Worm (Caenorhabditis elegans) whole organism, L1 larva: ENCODE measurements around the gene R151.1.

Experiments
- C04F5.9 ChIP-seq: sonication (generic microtip); optimal IDR thresholded peaks from 2 replicates; lab custom pipeline; 2016; ENCODE audit warnings: missing genetic modification characterization, missing compliant biosample characterization
- F16B12.6 ChIP-seq: fragments of 150-350 bp; optimal IDR thresholded peaks from 2 replicates; lab custom pipeline; 2014; ENCODE audit warnings: missing biosample characterization, missing genetic modification characterization
- alr-1 ChIP-seq: fragments of 200-800 bp; sonication (Bioruptor generic); optimal IDR thresholded peaks from 2 replicates; lab custom pipeline; 2018; ENCODE audit warnings: borderline replicate concordance, mild to moderate bottlenecking, missing genetic modification characterization, missing compliant biosample characterization
- aly-2 ChIP-seq: fragments of 150-350 bp; optimal IDR thresholded peaks from 2 replicates; lab custom pipeline; 2014; ENCODE audit warnings: missing biosample characterization, missing genetic modification characterization
- blmp-1 ChIP-seq: fragments of 150-350 bp; optimal IDR thresholded peaks from 2 replicates; lab custom pipeline; 2014; ENCODE audit warnings: missing biosample characterization, missing genetic modification characterization
- ceh-8 ChIP-seq: fragments of 200-800 bp; sonication (Bioruptor generic); optimal IDR thresholded peaks from 2 replicates; lab custom pipeline; 2018; ENCODE audit warnings: mild to moderate bottlenecking, missing genetic modification characterization, moderate library complexity, missing compliant biosample characterization
- ceh-88 ChIP-seq: fragments of 200-800 bp; sonication (Bioruptor generic); IDR thresholded peaks from 2 replicates; pipeline ENCODE4 v1.3.6; 2022; ENCODE audit warnings: missing genetic modification characterization, missing compliant biosample characterization
- dpl-1 ChIP-seq, 3 experiments: fragments of 150-350 bp in 2 of 3; sonication (generic microtip) in 1 of 3; optimal IDR thresholded peaks; 2 replicates each; lab custom pipeline; 2014 to 2017; ENCODE audit warnings: missing biosample characterization in 3 of 3, missing genetic modification characterization in 3 of 3, missing genetic modification reagents in 3 of 3
- dsc-1 ChIP-seq: sonication (generic microtip); optimal IDR thresholded peaks from 2 replicates; lab custom pipeline; 2016; ENCODE audit warnings: mild to moderate bottlenecking, missing genetic modification characterization, missing compliant biosample characterization
- efl-1 ChIP-seq, 4 experiments: fragments of 150-350 bp; optimal IDR thresholded peaks in 3 of 4; peaks in 1 of 4; 1 replicate in 1 of 4; 2 replicates in 3 of 4; lab custom pipeline; 2014; ENCODE audit warnings: missing biosample characterization in 2 of 4, missing genetic modification characterization in 2 of 4, missing genetic modification reagents in 2 of 4
- efl-3 ChIP-seq: fragments of 200-800 bp; sonication (Bioruptor generic); optimal IDR thresholded peaks from 2 replicates; lab custom pipeline; 2018; ENCODE audit warnings: mild to moderate bottlenecking, missing genetic modification characterization, missing compliant biosample characterization
- hlh-17 ChIP-seq: fragments of 200-800 bp; sonication (Bioruptor generic); optimal IDR thresholded peaks from 2 replicates; lab custom pipeline; 2018; ENCODE audit warnings: missing genetic modification characterization, mild to moderate bottlenecking, missing compliant biosample characterization, moderate library complexity, borderline replicate concordance
- lin-35 ChIP-seq, 2 experiments: fragments of 150-350 bp; optimal IDR thresholded peaks; 2 replicates each; lab custom pipeline; 2014; ENCODE audit warnings: missing biosample characterization in 2 of 2, missing genetic modification characterization in 2 of 2, missing genetic modification reagents in 2 of 2
- lin-39 ChIP-seq: fragments of 150-350 bp; optimal IDR thresholded peaks from 2 replicates; lab custom pipeline; 2014; ENCODE audit warnings: missing biosample characterization, missing genetic modification reagents, missing genetic modification characterization
- lir-3 ChIP-seq: sonication (generic microtip); optimal IDR thresholded peaks from 2 replicates; lab custom pipeline; 2016; ENCODE audit warnings: mild to moderate bottlenecking, missing genetic modification characterization, moderate library complexity, missing compliant biosample characterization; ENCODE audit not compliant: poor library complexity
- lsy-2 ChIP-seq, 2 experiments: fragments of 150-350 bp; optimal IDR thresholded peaks; 2 replicates each; lab custom pipeline; 2014; ENCODE audit warnings: missing biosample characterization in 2 of 2, missing genetic modification characterization in 2 of 2
- mdl-1 ChIP-seq, 2 experiments: fragments of 150-350 bp; optimal IDR thresholded peaks; 2 replicates each; lab custom pipeline; 2014 to 2017; ENCODE audit warnings: missing biosample characterization in 2 of 2, missing genetic modification characterization in 2 of 2, inconsistent platforms in 1 of 2
- mep-1 ChIP-seq: fragments of 150-350 bp; optimal IDR thresholded peaks from 2 replicates; lab custom pipeline; 2014; ENCODE audit warnings: missing biosample characterization, missing genetic modification characterization
- nhr-11 ChIP-seq: fragments of 150-350 bp; optimal IDR thresholded peaks from 2 replicates; lab custom pipeline; 2014; ENCODE audit warnings: missing biosample characterization, missing genetic modification characterization
- nhr-12 ChIP-seq: sonication (generic microtip); optimal IDR thresholded peaks from 2 replicates; lab custom pipeline; 2017; ENCODE audit warnings: missing biosample characterization, missing genetic modification characterization
- nhr-20 ChIP-seq: sonication (generic microtip); optimal IDR thresholded peaks from 2 replicates; lab custom pipeline; 2016; ENCODE audit warnings: mild to moderate bottlenecking, missing genetic modification characterization, missing compliant biosample characterization
- nhr-237 ChIP-seq: fragments of 150-350 bp; optimal IDR thresholded peaks from 2 replicates; lab custom pipeline; 2014; ENCODE audit warnings: missing biosample characterization, missing genetic modification characterization
- nhr-71 ChIP-seq: sonication (generic microtip); optimal IDR thresholded peaks from 2 replicates; lab custom pipeline; 2016; ENCODE audit warnings: mild to moderate bottlenecking, missing genetic modification characterization, moderate library complexity, missing compliant biosample characterization
- nhr-77 ChIP-seq: fragments of 150-350 bp; optimal IDR thresholded peaks from 2 replicates; lab custom pipeline; 2014; ENCODE audit warnings: missing biosample characterization, missing genetic modification characterization
- nhr-84 ChIP-seq: sonication (generic microtip); optimal IDR thresholded peaks from 2 replicates; lab custom pipeline; 2017; ENCODE audit warnings: missing biosample characterization, missing genetic modification characterization
- nhr-85 ChIP-seq: sonication (generic microtip); peaks from one replicate; lab custom pipeline; 2016; ENCODE audit warnings: missing genetic modification characterization, inconsistent platforms, missing compliant biosample characterization
- pqm-1 ChIP-seq: sonication (generic microtip); optimal IDR thresholded peaks from 3 replicates; lab custom pipeline; 2017; ENCODE audit warnings: missing biosample characterization, missing genetic modification characterization
- rnt-1 ChIP-seq: sonication (generic microtip); optimal IDR thresholded peaks from 2 replicates; lab custom pipeline; 2016; ENCODE audit warnings: mild to moderate bottlenecking, missing genetic modification characterization, moderate library complexity, missing compliant biosample characterization
- skn-1 ChIP-seq: fragments of 150-350 bp; optimal IDR thresholded peaks from 2 replicates; lab custom pipeline; 2014; ENCODE audit warnings: missing biosample characterization, missing genetic modification characterization
- snu-23 ChIP-seq: sonication (generic microtip); optimal IDR thresholded peaks from 2 replicates; lab custom pipeline; 2016; ENCODE audit warnings: missing genetic modification characterization, missing compliant biosample characterization
- sptf-1 ChIP-seq: fragments of 150-350 bp; optimal IDR thresholded peaks from 2 replicates; lab custom pipeline; 2014; ENCODE audit warnings: missing biosample characterization, missing genetic modification characterization
- swsn-7 ChIP-seq: sonication (generic microtip); optimal IDR thresholded peaks from 2 replicates; lab custom pipeline; 2016; ENCODE audit warnings: missing genetic modification characterization, missing compliant biosample characterization
- tbx-2 ChIP-seq: sonication (generic microtip); optimal IDR thresholded peaks from 2 replicates; lab custom pipeline; 2016; ENCODE audit warnings: missing genetic modification characterization, missing compliant biosample characterization
- unc-30 ChIP-seq: sonication (generic microtip); optimal IDR thresholded peaks from 2 replicates; lab custom pipeline; 2017; ENCODE audit warnings: missing biosample characterization, missing genetic modification characterization
- unc-86 ChIP-seq: sonication (generic microtip); optimal IDR thresholded peaks from 2 replicates; lab custom pipeline; 2016; ENCODE audit warnings: missing genetic modification characterization, missing compliant biosample characterization
- unc-98 ChIP-seq: fragments of 200-800 bp; sonication (Bioruptor generic); IDR thresholded peaks from 2 replicates; pipeline ENCODE4 v1.3.6; 2022; ENCODE audit warnings: missing genetic modification characterization, missing compliant biosample characterization
- vab-15 ChIP-seq: sonication (generic microtip); optimal IDR thresholded peaks from 2 replicates; lab custom pipeline; 2017; ENCODE audit warnings: missing genotype, mild to moderate bottlenecking, missing genetic modification characterization, missing compliant biosample characterization
- xbp-1 ChIP-seq: sonication (generic microtip); optimal IDR thresholded peaks from 2 replicates; lab custom pipeline; 2016; ENCODE audit warnings: missing genetic modification characterization, missing compliant biosample characterization
- zag-1 ChIP-seq: fragments of 150-350 bp; optimal IDR thresholded peaks from 2 replicates; lab custom pipeline; 2014; ENCODE audit warnings: missing biosample characterization, missing genetic modification characterization
- zip-4 ChIP-seq: fragments of 200-800 bp; sonication (Bioruptor generic); optimal IDR thresholded peaks from 2 replicates; lab custom pipeline; 2018; ENCODE audit warnings: mild to moderate bottlenecking, missing genetic modification characterization, moderate library complexity, missing compliant biosample characterization

The R151.1 gene

ce11 chrIII:7166664-7167567, 49.4 kb upstream of the R151.1 start (continued):
- no peak for TF ChIP-seq alr-1 (tag; lab: Kevin White, UChicago)
- TF ChIP-seq lin-39, result no peak
- no peak for TF ChIP-seq unc-30 (tag; lab: Kevin White, UChicago)
- TF ChIP-seq blmp-1 (tag; lab: Kevin White, UChicago), result no peak
- peak in 2 of 3 experiments; percentile 16 to 49 for TF ChIP-seq dpl-1 (GFP tag; optimal IDR thresholded peaks at IDR 0.05; lab: Kevin White, UChicago)
- TF ChIP-seq swsn-7 (tag; lab: Kevin White, UChicago), result peak; percentile 32
- no peak for TF ChIP-seq ceh-88 (GFP tag; lab: Robert Waterston, UW)
- peak; percentile 24 for TF ChIP-seq xbp-1
- TF ChIP-seq mep-1 (tag; lab: Kevin White, UChicago), result peak; percentile 82
- peak; percentile 30 for TF ChIP-seq rnt-1 (tag; lab: Kevin White, UChicago)
- peak; percentile 45 for TF ChIP-seq nhr-77 (tag; lab: Kevin White, UChicago)
- no peak for TF ChIP-seq vab-15 (tag; lab: Kevin White, UChicago)
- TF ChIP-seq nhr-237 (tag; lab: Kevin White, UChicago), result peak; percentile 8
- TF ChIP-seq mdl-1 (tag; optimal IDR thresholded peaks at IDR 0.05; lab: Kevin White, UChicago), result peak in 1 of 2 experiments; percentile 40
- TF ChIP-seq lin-35 (GFP tag; optimal IDR thresholded peaks at IDR 0.05; lab: Kevin White, UChicago), result peak; percentile 10 to 61
- TF ChIP-seq nhr-71 (tag; lab: Kevin White, UChicago), result peak; percentile 65
- peak; percentile 23 for TF ChIP-seq F16B12.6
- TF ChIP-seq zag-1 (tag; lab: Kevin White, UChicago), result no peak
- TF ChIP-seq tbx-2 (tag; lab: Kevin White, UChicago), result peak; percentile 36
- TF ChIP-seq snu-23 (GFP tag; lab: Kevin White, UChicago), result peak; percentile 51
- TF ChIP-seq efl-3, result no peak
- no peak for TF ChIP-seq nhr-20 (tag; lab: Kevin White, UChicago)
- TF ChIP-seq unc-98 (GFP tag; lab: Robert Waterston, UW), result no peak

ce11 chrIII:7167568-7167937, 48.8 kb upstream of the R151.1 start, which contains the start of gene acs-4:
TSS of gene acs-4 (plus strand) at chrIII:7167838.
- TF ChIP-seq pqm-1 (tag; lab: Kevin White, UChicago) (no peak), blmp-1 (tag; lab: Kevin White, UChicago) (peak; percentile 12)
- TF ChIP-seq, all 84 proteins: peak for 1

- TF ChIP-seq skn-1 (tag; lab: Kevin White, UChicago), result no peak
- no peak for TF ChIP-seq hlh-17 (GFP tag; lab: Kevin White, UChicago)
Measured at ce11 chrIII:7170090-7170489, 46.2 kb upstream of the R151.1 start.

ce11 chrIII:7178497-7178896, 37.8 kb upstream of the R151.1 start:
- no peak for TF ChIP-seq efl-1 (optimal IDR thresholded peaks at IDR 0.05; lab: Kevin White, UChicago)
- TF ChIP-seq efl-1 (GFP tag; optimal IDR thresholded peaks at IDR 0.05 in 1 of 2; lab: Kevin White, UChicago), result peak in 1 of 2 experiments; percentile 85
- no peak for TF ChIP-seq vab-15 (tag; lab: Kevin White, UChicago)
- TF ChIP-seq lsy-2 (tag; optimal IDR thresholded peaks at IDR 0.05; lab: Kevin White, UChicago), result peak in 1 of 2 experiments; percentile 14
- peak; percentile 46 for TF ChIP-seq nhr-85 (tag; lab: Kevin White, UChicago)

ce11 chrIII:7179538-7180301, 36.6 kb upstream of the R151.1 start, which contains the start of the genes rps-14 and rpl-36:
TSS of gene rps-14 (minus strand) at chrIII:7179588.
TSS of gene rpl-36 (plus strand) at chrIII:7180251.
- TF ChIP-seq dpl-1 (GFP tag; optimal IDR thresholded peaks at IDR 0.05; lab: Kevin White, UChicago), result peak; percentile 83 to 86 (median 86)
- TF ChIP-seq lsy-2 (tag; optimal IDR thresholded peaks at IDR 0.05; lab: Kevin White, UChicago), result peak; percentile 95 to 96
- TF ChIP-seq nhr-84 (tag; lab: Kevin White, UChicago), result no peak
- TF ChIP-seq mdl-1 (tag; optimal IDR thresholded peaks at IDR 0.05; lab: Kevin White, UChicago), result peak in 1 of 2 experiments; percentile 82
- TF ChIP-seq ceh-8 (GFP tag; lab: Kevin White, UChicago), result peak; percentile 67
- TF ChIP-seq mep-1 (tag; lab: Kevin White, UChicago), result peak; percentile 96
- peak; percentile 88 to 93 for TF ChIP-seq lin-35 (GFP tag; optimal IDR thresholded peaks at IDR 0.05; lab: Kevin White, UChicago)
- TF ChIP-seq aly-2, result peak; percentile 47
- peak; percentile 30 for TF ChIP-seq nhr-11 (tag; lab: Kevin White, UChicago)
- TF ChIP-seq lir-3, result peak; percentile 77
- TF ChIP-seq unc-86 (tag; lab: Kevin White, UChicago), result peak; percentile 80
- peak; percentile 78 for TF ChIP-seq C04F5.9 (tag; lab: Kevin White, UChicago)
- TF ChIP-seq zag-1 (tag; lab: Kevin White, UChicago), result peak; percentile 51
- TF ChIP-seq nhr-12, result no peak
- TF ChIP-seq blmp-1 (tag; lab: Kevin White, UChicago), result peak; percentile 93
- TF ChIP-seq sptf-1, result no peak
- peak; percentile 93 for TF ChIP-seq nhr-71 (tag; lab: Kevin White, UChicago)
- TF ChIP-seq zip-4, result peak; percentile 66
- TF ChIP-seq dsc-1 (tag; lab: Kevin White, UChicago), result peak; percentile 89
